Worm (Caenorhabditis elegans): ENCODE measurements around the gene B0348.1.

B0348.1 gene

ce11 chrV:16067-16845, 32.5 kb upstream of the B0348.1 start:
- TF ChIP-seq flt-1 (GFP tag; IDR thresholded peaks at IDR 0.05): no peak
- no peak for TF ChIP-seq hnd-1 (tag; optimal IDR thresholded peaks at IDR 0.05)
- TF ChIP-seq ceh-13 (GFP tag; optimal IDR thresholded peaks at IDR 0.05): no peak
- TF ChIP-seq tbx-37 (GFP tag; conservative IDR thresholded peaks at IDR 0.05): no peak
- TF ChIP-seq ceh-36 (tag; optimal IDR thresholded peaks at IDR 0.05): peak; percentile 62
- no peak for TF ChIP-seq ets-7 (tag; optimal IDR thresholded peaks at IDR 0.05)
- no peak for TF ChIP-seq sea-1 (GFP tag; conservative IDR thresholded peaks at IDR 0.05)

- TF ChIP-seq ets-7 (tag; optimal IDR thresholded peaks at IDR 0.05) (no peak), hmg-4 (GFP tag; optimal IDR thresholded peaks at IDR 0.05) (no peak), B0310.2 (tag; optimal IDR thresholded peaks at IDR 0.05) (no peak), ceh-36 (tag; optimal IDR thresholded peaks at IDR 0.05) (no peak), hnd-1 (tag; optimal IDR thresholded peaks at IDR 0.05) (no peak), flt-1 (GFP tag; IDR thresholded peaks at IDR 0.05) (no peak), aly-1 (tag; optimal IDR thresholded peaks at IDR 0.05) (no peak), tra-4 (tag; optimal IDR thresholded peaks at IDR 0.05) (no peak), hmbx-1 (tag; optimal IDR thresholded peaks at IDR 0.05) (no peak), ceh-13 (GFP tag; optimal IDR thresholded peaks at IDR 0.05) (no peak), F13C5.2 (tag; optimal IDR thresholded peaks at IDR 0.05) (no peak), scrt-1 (GFP tag; IDR thresholded peaks at IDR 0.05) (no peak), tbx-11 (GFP tag; IDR thresholded peaks at IDR 0.05) (no peak)
These were observed 28.2 kb upstream of the B0348.1 start, which contains the start of gene egl-8 for ce11 chrV:20518-20917. Gene egl-8, plus strand, starts transcription at chrV:20818.

- no peak for TF ChIP-seq hmg-4 (GFP tag; optimal IDR thresholded peaks at IDR 0.05)
- TF ChIP-seq hnd-1 (tag; optimal IDR thresholded peaks at IDR 0.05): no peak
- no peak for TF ChIP-seq F13C5.2 (tag; optimal IDR thresholded peaks at IDR 0.05)
- no peak for TF ChIP-seq sea-1 (GFP tag; conservative IDR thresholded peaks at IDR 0.05)
- TF ChIP-seq tbx-37 (GFP tag; conservative IDR thresholded peaks at IDR 0.05): no peak
- no peak for TF ChIP-seq tra-4 (tag; optimal IDR thresholded peaks at IDR 0.05)
- TF ChIP-seq B0310.2 (tag; optimal IDR thresholded peaks at IDR 0.05): no peak
These were observed 26.9 kb upstream of the B0348.1 start for ce11 chrV:21848-22247.

DNA sequence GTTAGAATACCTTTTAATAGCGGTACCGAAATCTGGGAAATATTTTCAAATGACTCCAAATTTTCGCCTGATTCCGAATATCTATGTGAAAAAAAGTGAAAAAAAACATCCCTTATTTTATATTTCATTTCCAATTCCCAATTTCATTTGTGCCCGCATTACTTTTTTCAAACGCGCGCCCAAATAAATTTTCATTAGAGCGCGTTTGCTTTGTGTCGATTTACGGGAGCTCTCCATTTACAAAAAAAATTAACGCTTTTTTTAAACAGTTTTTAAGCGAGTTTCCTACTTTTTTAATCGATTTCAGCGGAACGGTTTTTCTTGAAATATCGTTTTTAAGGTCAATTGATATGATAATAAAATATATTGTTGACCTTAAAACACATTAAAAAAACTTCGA, 24.5 kb upstream of the B0348.1 start:
- no peak for TF ChIP-seq tra-4 (tag; optimal IDR thresholded peaks at IDR 0.05)
- TF ChIP-seq ceh-13 (GFP tag; optimal IDR thresholded peaks at IDR 0.05): no peak
- no peak for TF ChIP-seq scrt-1 (GFP tag; IDR thresholded peaks at IDR 0.05)
- no peak for TF ChIP-seq tbx-11 (GFP tag; IDR thresholded peaks at IDR 0.05)
- TF ChIP-seq ceh-36 (tag; optimal IDR thresholded peaks at IDR 0.05): no peak
- no peak for TF ChIP-seq hnd-1 (tag; optimal IDR thresholded peaks at IDR 0.05)
- TF ChIP-seq hmg-4 (GFP tag; optimal IDR thresholded peaks at IDR 0.05): no peak
- no peak for TF ChIP-seq sea-1 (GFP tag; conservative IDR thresholded peaks at IDR 0.05)
- TF ChIP-seq F13C5.2 (tag; optimal IDR thresholded peaks at IDR 0.05): no peak
- no peak for TF ChIP-seq B0310.2 (tag; optimal IDR thresholded peaks at IDR 0.05)
- TF ChIP-seq pes-1 (GFP tag; IDR thresholded peaks at IDR 0.05): no peak
- TF ChIP-seq ets-7 (tag; optimal IDR thresholded peaks at IDR 0.05): no peak
- TF ChIP-seq tbx-37 (GFP tag; conservative IDR thresholded peaks at IDR 0.05): no peak
- TF ChIP-seq aly-1 (tag; optimal IDR thresholded peaks at IDR 0.05): no peak
- TF ChIP-seq ama-1 (optimal IDR thresholded peaks at IDR 0.05): no peak
- no peak for TF ChIP-seq hmbx-1 (tag; optimal IDR thresholded peaks at IDR 0.05)
- no peak for TF ChIP-seq flt-1 (GFP tag; IDR thresholded peaks at IDR 0.05)

DNA sequence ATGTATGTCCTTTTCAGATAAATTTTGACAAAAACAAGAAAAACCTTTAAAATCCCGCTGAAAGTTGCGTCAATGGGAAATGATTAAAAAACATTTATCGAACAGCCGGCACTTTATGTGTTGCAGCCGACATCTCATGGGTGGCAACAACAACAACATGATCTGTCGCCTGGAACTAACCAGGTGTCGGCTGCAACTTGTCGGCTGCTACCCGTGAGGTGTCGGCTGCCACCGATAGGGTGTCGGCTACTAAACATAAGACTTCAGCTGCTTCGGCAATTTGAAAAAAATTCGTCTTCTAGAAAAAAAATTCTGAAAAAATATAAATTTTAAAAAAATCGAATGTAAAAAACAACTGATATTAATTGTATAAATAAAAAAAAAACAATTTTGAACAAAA, 21.1 kb upstream of the B0348.1 start:
- TF ChIP-seq aly-1 (tag; optimal IDR thresholded peaks at IDR 0.05) (no peak), hmg-4 (GFP tag; optimal IDR thresholded peaks at IDR 0.05) (no peak), ceh-36 (tag; optimal IDR thresholded peaks at IDR 0.05) (no peak), F13C5.2 (tag; optimal IDR thresholded peaks at IDR 0.05) (no peak), ets-7 (tag; optimal IDR thresholded peaks at IDR 0.05) (no peak), ceh-13 (GFP tag; optimal IDR thresholded peaks at IDR 0.05) (no peak), hnd-1 (tag; optimal IDR thresholded peaks at IDR 0.05) (no peak)

DNA sequence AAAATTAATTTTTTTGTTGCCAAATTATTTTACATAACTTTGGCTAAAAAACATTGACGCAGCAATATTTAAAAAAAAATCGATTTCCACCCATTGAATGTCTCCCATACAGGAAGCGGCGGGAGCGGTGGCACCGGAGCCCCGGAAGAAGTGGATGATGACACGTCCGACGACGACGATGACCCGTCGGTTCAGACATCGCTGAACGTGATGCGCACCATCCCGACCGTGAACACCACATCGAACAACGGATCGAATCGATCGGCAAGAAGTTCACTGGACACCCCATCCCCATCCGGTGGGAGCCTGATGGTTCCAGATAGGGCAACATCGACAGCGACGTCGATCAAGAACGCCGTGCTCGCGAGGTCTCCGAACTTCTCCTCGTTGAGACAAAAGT, 20.5 kb upstream of the B0348.1 start:
- no peak for TF ChIP-seq pes-1 (GFP tag; IDR thresholded peaks at IDR 0.05)
- no peak for TF ChIP-seq tbx-11 (GFP tag; IDR thresholded peaks at IDR 0.05)
- TF ChIP-seq ets-7 (tag; optimal IDR thresholded peaks at IDR 0.05): no peak
- TF ChIP-seq hmbx-1 (tag; optimal IDR thresholded peaks at IDR 0.05): no peak
- no peak for TF ChIP-seq ama-1 (optimal IDR thresholded peaks at IDR 0.05)
- no peak for TF ChIP-seq hnd-1 (tag; optimal IDR thresholded peaks at IDR 0.05)
- no peak for TF ChIP-seq tra-4 (tag; optimal IDR thresholded peaks at IDR 0.05)

DNA sequence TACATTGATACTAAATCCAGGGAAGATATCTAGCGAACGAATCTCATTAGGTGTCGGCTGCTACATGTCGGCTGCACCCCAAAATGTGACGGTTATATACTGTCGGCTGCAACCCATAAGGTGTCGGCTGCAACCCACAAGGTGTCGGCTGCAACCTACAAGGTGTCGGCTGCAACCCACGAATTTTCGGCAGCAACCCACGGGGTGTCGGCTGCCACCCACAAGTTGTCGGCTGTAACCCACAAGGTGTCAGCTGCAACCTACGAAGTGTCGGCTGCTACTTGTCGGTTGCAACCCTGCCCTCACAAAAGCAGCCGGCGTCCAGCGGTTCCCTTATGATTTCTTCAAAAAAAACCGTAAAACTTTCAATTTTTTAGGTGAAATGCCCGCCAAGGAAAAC, 18.9 kb upstream of the B0348.1 start:
- TF ChIP-seq F13C5.2 (tag; optimal IDR thresholded peaks at IDR 0.05) (no peak), sea-1 (GFP tag; conservative IDR thresholded peaks at IDR 0.05) (no peak), hmg-4 (GFP tag; optimal IDR thresholded peaks at IDR 0.05) (no peak), flt-1 (GFP tag; IDR thresholded peaks at IDR 0.05) (no peak)

ce11 chrV:37729-38128, 11.0 kb upstream of the B0348.1 start:
- TF ChIP-seq tbx-11 (GFP tag; IDR thresholded peaks at IDR 0.05) (no peak), scrt-1 (GFP tag; IDR thresholded peaks at IDR 0.05) (no peak), tbx-37 (GFP tag; conservative IDR thresholded peaks at IDR 0.05) (no peak), hmbx-1 (tag; optimal IDR thresholded peaks at IDR 0.05) (no peak), flt-1 (GFP tag; IDR thresholded peaks at IDR 0.05) (no peak), ama-1 (optimal IDR thresholded peaks at IDR 0.05) (no peak)

Measured in whole organism, early embryonic.